Fruit fly (Drosophila melanogaster) Kc167 (cell line): ENCODE results near the gene CG10984.

Experiments used
- Sin3A ChIP-seq: fragments of >200 bp; optimal IDR thresholded peaks from 2 replicates; lab custom pipeline; 2018; ENCODE audit warnings: missing external identifiers
- psq ChIP-seq: fragments of >200 bp; optimal IDR thresholded peaks from 2 replicates; lab custom pipeline; 2017; ENCODE audit warnings: missing external identifiers

dm6 chr3L:12703451-12704020 is 46.4 kb upstream of the CG10984 start:
- TF ChIP-seq Sin3A: no peak
- TF ChIP-seq psq (lab: Kevin White, UChicago): no peak
